Worm (Caenorhabditis elegans) whole organism, L4 larva: ENCODE measurements around the gene F13H6.5.

Experiments
- D1046.2 ChIP-seq: fragments of 200-800 bp; sonication (Bioruptor generic); IDR thresholded peaks from 2 replicates; pipeline ENCODE4 v1.3.6; 2022; ENCODE audit warnings: missing genetic modification characterization, missing compliant biosample characterization
- F26F4.8 ChIP-seq: fragments of 200-800 bp; sonication (Bioruptor generic); conservative IDR thresholded peaks from 2 replicates; pipeline ENCODE4 v1.3.6; 2022; ENCODE audit warnings: missing genetic modification characterization, missing compliant biosample characterization
- F49E8.2 ChIP-seq: sonication (generic microtip); optimal IDR thresholded peaks from 2 replicates; lab custom pipeline; 2016; ENCODE audit warnings: missing compliant biosample characterization, mild to moderate bottlenecking, missing genetic modification characterization, borderline replicate concordance
- T20F7.1 ChIP-seq: fragments of 200-800 bp; sonication (Bioruptor generic); optimal IDR thresholded peaks from 2 replicates; lab custom pipeline; 2018; ENCODE audit warnings: mild to moderate bottlenecking, missing genetic modification characterization, missing compliant biosample characterization
- ama-1 ChIP-seq: fragments of 150-350 bp; optimal IDR thresholded peaks from 2 replicates; lab custom pipeline; 2014; ENCODE audit warnings: inconsistent platforms, mixed read lengths
- ceh-20 ChIP-seq: fragments of 200-800 bp; sonication (Bioruptor generic); IDR thresholded peaks from 2 replicates; pipeline ENCODE4 v1.3.6; 2022; ENCODE audit warnings: missing genetic modification reagents, missing genetic modification characterization, missing compliant biosample characterization
- ceh-82 ChIP-seq: sonication (generic microtip); optimal IDR thresholded peaks from 2 replicates; lab custom pipeline; 2017; ENCODE audit warnings: missing biosample characterization, missing genetic modification characterization
- ctbp-1 ChIP-seq: fragments of 200-800 bp; sonication (Bioruptor generic); IDR thresholded peaks from 2 replicates; pipeline ENCODE4 v1.3.6; 2022; ENCODE audit warnings: missing genetic modification reagents, missing genetic modification characterization, missing compliant biosample characterization
- daf-16 ChIP-seq, 3 experiments: sonication (generic microtip); optimal IDR thresholded peaks; 2 replicates each; lab custom pipeline; 2016 to 2017; ENCODE audit warnings: missing genetic modification characterization in 3 of 3, missing genetic modification reagents in 3 of 3, mild to moderate bottlenecking in 2 of 3, missing compliant biosample characterization in 2 of 3, missing biosample characterization in 1 of 3, moderate library complexity in 1 of 3
- daf-19 ChIP-seq: fragments of 200-800 bp; sonication (Bioruptor generic); conservative IDR thresholded peaks from 2 replicates; pipeline ENCODE4 v1.3.6; 2022; ENCODE audit warnings: missing genetic modification characterization, missing compliant biosample characterization
- dmd-6 ChIP-seq: fragments of 200-800 bp; sonication (Bioruptor generic); IDR thresholded peaks from 2 replicates; pipeline ENCODE4 v1.3.6; 2022; ENCODE audit warnings: missing genetic modification reagents, missing genetic modification characterization, missing compliant biosample characterization
- dve-1 ChIP-seq: sonication (generic microtip); optimal IDR thresholded peaks from 2 replicates; lab custom pipeline; 2017; ENCODE audit warnings: antibody characterized with exemption, mild to moderate bottlenecking, missing genetic modification characterization, missing compliant biosample characterization; ENCODE audit not compliant: insufficient read depth
- egl-43 ChIP-seq: fragments of 200-800 bp; sonication (Bioruptor generic); IDR thresholded peaks from 2 replicates; pipeline ENCODE4 v1.3.6; 2022; ENCODE audit warnings: missing genetic modification reagents, missing genetic modification characterization, missing compliant biosample characterization
- fkh-10 ChIP-seq: fragments of 150-350 bp; optimal IDR thresholded peaks from 2 replicates; lab custom pipeline; 2014; ENCODE audit warnings: missing biosample characterization, missing genetic modification reagents, missing genetic modification characterization
- hif-1 ChIP-seq, 2 experiments: sonication (generic microtip); optimal IDR thresholded peaks; 2 replicates each; lab custom pipeline; 2016 to 2017; ENCODE audit warnings: missing compliant biosample characterization in 2 of 2, missing genetic modification characterization in 2 of 2, missing genetic modification reagents in 2 of 2, missing genotype in 2 of 2, mild to moderate bottlenecking in 1 of 2
- hlh-11 ChIP-seq: fragments of 200-800 bp; sonication (Bioruptor generic); optimal IDR thresholded peaks from 2 replicates; lab custom pipeline; 2018; ENCODE audit warnings: mild to moderate bottlenecking, missing genetic modification characterization, missing compliant biosample characterization
- hlh-30 ChIP-seq: sonication (generic microtip); optimal IDR thresholded peaks from 2 replicates; lab custom pipeline; 2017; ENCODE audit warnings: antibody characterized with exemption, mild to moderate bottlenecking, missing genetic modification characterization, missing compliant biosample characterization; ENCODE audit not compliant: insufficient read depth
- jun-1 ChIP-seq: fragments of 150-350 bp; optimal IDR thresholded peaks from 2 replicates; lab custom pipeline; 2014; ENCODE audit warnings: missing biosample characterization, missing genetic modification reagents, missing genetic modification characterization
- madf-5 ChIP-seq, 2 experiments: fragments of 200-800 bp; sonication (Bioruptor generic); IDR thresholded peaks; 2 replicates each; pipeline ENCODE4 v1.3.6; 2022; ENCODE audit warnings: missing compliant biosample characterization in 2 of 2, missing genetic modification characterization in 2 of 2
- mdt-29 ChIP-seq: fragments of 200-800 bp; sonication (Bioruptor generic); IDR thresholded peaks from 2 replicates; pipeline ENCODE4 v1.3.6; 2022; ENCODE audit warnings: missing genetic modification reagents, missing genetic modification characterization, missing compliant biosample characterization
- mes-2 ChIP-seq: sonication (generic microtip); optimal IDR thresholded peaks from 2 replicates; lab custom pipeline; 2016; ENCODE audit warnings: missing genotype, mild to moderate bottlenecking, missing genetic modification characterization, missing compliant biosample characterization; ENCODE audit not compliant: poor library complexity, severe bottlenecking
- mxl-2 ChIP-seq: fragments of 200-800 bp; sonication (Bioruptor generic); conservative IDR thresholded peaks from 2 replicates; pipeline ENCODE4 v1.3.6; 2022; ENCODE audit warnings: missing genetic modification reagents, missing genetic modification characterization, missing compliant biosample characterization
- nhr-102 ChIP-seq: sonication (generic microtip); optimal IDR thresholded peaks from 2 replicates; lab custom pipeline; 2016; ENCODE audit warnings: mild to moderate bottlenecking, missing genetic modification characterization, moderate library complexity, missing compliant biosample characterization
- nhr-11 ChIP-seq: fragments of 150-350 bp; optimal IDR thresholded peaks from 2 replicates; lab custom pipeline; 2014; ENCODE audit warnings: missing biosample characterization, missing genetic modification characterization
- nhr-25 ChIP-seq: sonication (generic microtip); optimal IDR thresholded peaks from 2 replicates; lab custom pipeline; 2017; ENCODE audit warnings: missing genetic modification characterization, mild to moderate bottlenecking, missing compliant biosample characterization, antibody characterized with exemption, moderate library complexity, borderline replicate concordance; ENCODE audit not compliant: insufficient read depth
- nhr-28 ChIP-seq: fragments of 150-350 bp; optimal IDR thresholded peaks from 2 replicates; lab custom pipeline; 2014; ENCODE audit warnings: missing biosample characterization, missing genetic modification characterization
- nhr-77 ChIP-seq: fragments of 150-350 bp; optimal IDR thresholded peaks from 2 replicates; lab custom pipeline; 2014; ENCODE audit warnings: missing biosample characterization, missing genetic modification characterization
- php-3 ChIP-seq: fragments of 200-800 bp; sonication (Bioruptor generic); IDR thresholded peaks from 2 replicates; pipeline ENCODE4 v1.3.6; 2022; ENCODE audit warnings: missing genetic modification reagents, missing genetic modification characterization, missing compliant biosample characterization
- pqm-1 ChIP-seq: sonication (generic microtip); optimal IDR thresholded peaks from 2 replicates; lab custom pipeline; 2017; ENCODE audit warnings: missing biosample characterization, missing genetic modification characterization
- saeg-2 ChIP-seq: fragments of 200-800 bp; sonication (Bioruptor generic); IDR thresholded peaks from 2 replicates; pipeline ENCODE4 v1.3.6; 2022; ENCODE audit warnings: missing genetic modification reagents, missing genetic modification characterization, missing compliant biosample characterization
- skn-1 ChIP-seq: fragments of 150-350 bp; optimal IDR thresholded peaks from 2 replicates; lab custom pipeline; 2014; ENCODE audit warnings: missing biosample characterization, missing genetic modification characterization
- snpc-1.2 ChIP-seq: fragments of 200-800 bp; sonication (Bioruptor generic); IDR thresholded peaks from 2 replicates; pipeline ENCODE4 v1.3.6; 2022; ENCODE audit warnings: missing genetic modification reagents, missing genetic modification characterization, missing compliant biosample characterization
- spr-1 ChIP-seq: sonication (generic microtip); optimal IDR thresholded peaks from 2 replicates; lab custom pipeline; 2016; ENCODE audit warnings: mild to moderate bottlenecking, missing genetic modification characterization, missing compliant biosample characterization
- tag-97 ChIP-seq: fragments of 200-800 bp; sonication (Bioruptor generic); IDR thresholded peaks from 2 replicates; pipeline ENCODE4 v1.3.6; 2022; ENCODE audit warnings: missing genetic modification characterization, missing compliant biosample characterization
- tra-1 ChIP-seq: fragments of 200-800 bp; sonication (Bioruptor generic); IDR thresholded peaks from 2 replicates; pipeline ENCODE4 v1.3.6; 2022; ENCODE audit warnings: missing genetic modification reagents, missing genetic modification characterization, missing compliant biosample characterization
- zip-11 ChIP-seq: fragments of 200-800 bp; sonication (Bioruptor generic); IDR thresholded peaks from 2 replicates; pipeline ENCODE4 v1.3.6; 2022; ENCODE audit warnings: missing genetic modification characterization, missing compliant biosample characterization

The F13H6.5 gene

ce11 chrV:6398922-6399321, 24.2 kb upstream of the F13H6.5 start:
- TF ChIP-seq dmd-6 (GFP tag; lab: Robert Waterston, UW) (peak; percentile 80), pqm-1 (tag; lab: Kevin White, UChicago) (peak; percentile 78), fkh-10 (GFP tag; lab: Kevin White, UChicago) (no peak), tra-1 (GFP tag; lab: Robert Waterston, UW) (peak; percentile 50; the same call in 1 of the 2 replicates), ceh-82 (tag; lab: Kevin White, UChicago) (no peak), zip-11 (no peak), mes-2 (tag; lab: Kevin White, UChicago) (no peak), ceh-20 (GFP tag; lab: Robert Waterston, UW) (no peak), madf-5 (GFP tag; IDR thresholded peaks at IDR 0.05; lab: Robert Waterston, UW) (no peak), nhr-77 (tag; lab: Kevin White, UChicago) (peak; percentile 17), daf-16 (GFP tag; optimal IDR thresholded peaks at IDR 0.05; lab: Kevin White, UChicago) (no peak), daf-16 (tag; optimal IDR thresholded peaks at IDR 0.05; lab: Kevin White, UChicago) (peak; percentile 77), dve-1 (peak; percentile 80), php-3 (peak; percentile 72), saeg-2 (GFP tag; lab: Robert Waterston, UW) (no peak), ctbp-1 (GFP tag; lab: Robert Waterston, UW) (no peak), tag-97 (GFP tag; lab: Robert Waterston, UW) (no peak), daf-19 (no peak), T20F7.1 (GFP tag; lab: Kevin White, UChicago) (no peak), hlh-30 (tag; lab: Kevin White, UChicago) (no peak), nhr-11 (tag; lab: Kevin White, UChicago) (no peak), mdt-29 (GFP tag; lab: Robert Waterston, UW) (no peak), snpc-1.2 (no peak), F26F4.8 (GFP tag; lab: Robert Waterston, UW) (no peak), nhr-28 (tag; lab: Kevin White, UChicago) (peak; percentile 92), hlh-11 (tag; lab: Kevin White, UChicago) (peak; percentile 70), nhr-102 (peak; percentile 18), skn-1 (tag; lab: Kevin White, UChicago) (no peak)
- TF ChIP-seq, all 104 proteins: peak for 10

ce11 chrV:6390163-6390562, 15.4 kb upstream of the F13H6.5 start, which contains the start of gene F57F4.1:
Gene F57F4.1 (plus strand): TSS chrV:6390463.
- TF ChIP-seq mes-2 (tag; lab: Kevin White, UChicago) (no peak), dmd-6 (GFP tag; lab: Robert Waterston, UW) (no peak), hif-1 (tag; optimal IDR thresholded peaks at IDR 0.05; lab: Kevin White, UChicago) (no peak), D1046.2 (no peak), spr-1 (tag; lab: Kevin White, UChicago) (no peak), F49E8.2 (tag; lab: Kevin White, UChicago) (no peak), daf-19 (no peak), ctbp-1 (GFP tag; lab: Robert Waterston, UW) (no peak), mxl-2 (GFP tag; lab: Robert Waterston, UW) (no peak), jun-1 (tag; lab: Kevin White, UChicago) (no peak), nhr-77 (tag; lab: Kevin White, UChicago) (no peak), nhr-25 (no peak), ama-1 (lab: Kevin White, UChicago) (no peak), egl-43 (GFP tag; lab: Robert Waterston, UW) (no peak), nhr-28 (tag; lab: Kevin White, UChicago) (no peak)

ce11 chrV:6389634-6390033, 14.9 kb upstream of the F13H6.5 start, which contains the start of gene F57F4.2:
Gene F57F4.2 (minus strand): TSS chrV:6389734.
- TF ChIP-seq nhr-28 (tag; lab: Kevin White, UChicago), result no peak
- TF ChIP-seq, all 104 proteins: peak for 0
